Fruit fly (Drosophila melanogaster) whole organism, embryonic: ENCODE measurements around the gene CG31139.

Experiments
- BtbVII ChIP-seq: fragments of 200-800 bp; sonication (Bioruptor generic); optimal IDR thresholded peaks from 3 replicates; lab custom pipeline; 2017; ENCODE audit warnings: missing biosample characterization, mild to moderate bottlenecking, missing genetic modification characterization
- CG10366 ChIP-seq: fragments of 200-800 bp; sonication (Bioruptor generic); IDR thresholded peaks from 2 replicates; pipeline ENCODE4 v1.3.6; 2022; ENCODE audit warnings: missing biosample characterization, missing genetic modification characterization
- CG10543 ChIP-seq: fragments of 200-800 bp; sonication (Bioruptor generic); optimal IDR thresholded peaks from 3 replicates; lab custom pipeline; 2017; ENCODE audit warnings: missing biosample characterization, mild to moderate bottlenecking, missing genetic modification characterization, moderate library complexity
- CG11085 ChIP-seq: fragments of 200-800 bp; sonication (Bioruptor generic); IDR thresholded peaks from 2 replicates; pipeline ENCODE4 v1.3.6; 2022; ENCODE audit warnings: missing biosample characterization, missing genetic modification characterization
- CG11560 ChIP-seq: fragments of 200-800 bp; sonication (Bioruptor generic); IDR thresholded peaks from 3 replicates; pipeline ENCODE4 v1.3.6; 2022; ENCODE audit warnings: missing biosample characterization, missing genetic modification characterization
- CG11695 ChIP-seq: fragments of 200-800 bp; sonication (Bioruptor generic); IDR thresholded peaks from 3 replicates; pipeline ENCODE4 v1.3.6; 2022; ENCODE audit warnings: missing biosample characterization, missing genetic modification characterization
- CG11723 ChIP-seq: fragments of 200-800 bp; sonication (Bioruptor generic); optimal IDR thresholded peaks from 2 replicates; lab custom pipeline; 2017; ENCODE audit warnings: missing biosample characterization, mild to moderate bottlenecking, missing genetic modification characterization
- CG1233 ChIP-seq: fragments of 200-800 bp; sonication (Bioruptor generic); optimal IDR thresholded peaks from 4 replicates; lab custom pipeline; 2018; ENCODE audit warnings: missing biosample characterization, mild to moderate bottlenecking, missing genetic modification characterization
- CG13123 ChIP-seq: fragments of 200-800 bp; sonication (Bioruptor generic); optimal IDR thresholded peaks from 2 replicates; lab custom pipeline; 2016; ENCODE audit warnings: missing biosample characterization, missing genetic modification characterization
- CG15479 ChIP-seq: fragments of 200-800 bp; sonication (Bioruptor generic); optimal IDR thresholded peaks from 3 replicates; lab custom pipeline; 2019; ENCODE audit warnings: missing biosample characterization, mild to moderate bottlenecking, missing genetic modification characterization, moderate library complexity
- CG16813 ChIP-seq: fragments of 200-800 bp; sonication (Bioruptor generic); IDR thresholded peaks from 3 replicates; pipeline ENCODE4 v1.3.6; 2022; ENCODE audit warnings: missing biosample characterization, missing genetic modification characterization; ENCODE audit not compliant: partially characterized antibody
- CG18011 ChIP-seq: fragments of 200-800 bp; sonication (Bioruptor generic); optimal IDR thresholded peaks from 2 replicates; lab custom pipeline; 2017; ENCODE audit warnings: missing biosample characterization, missing genetic modification characterization, mild to moderate bottlenecking, moderate library complexity, missing genotype
- CG2116 ChIP-seq: fragments of 200-800 bp; sonication (Bioruptor generic); optimal IDR thresholded peaks from 3 replicates; lab custom pipeline; 2018; ENCODE audit warnings: missing biosample characterization, mild to moderate bottlenecking, missing genetic modification characterization
- CG4617 ChIP-seq: fragments of 200-800 bp; sonication (Bioruptor generic); optimal IDR thresholded peaks from 3 replicates; lab custom pipeline; 2016; ENCODE audit warnings: missing biosample characterization, missing genetic modification characterization, borderline replicate concordance
- CG4730 ChIP-seq: fragments of 200-800 bp; sonication (Bioruptor generic); IDR thresholded peaks from 2 replicates; pipeline ENCODE4 v1.3.6; 2022; ENCODE audit warnings: missing biosample characterization, missing genetic modification characterization
- CG8765 ChIP-seq: fragments of 200-800 bp; sonication (Bioruptor generic); IDR thresholded peaks from 2 replicates; pipeline ENCODE4 v1.3.6; 2022; ENCODE audit warnings: missing biosample characterization, missing genetic modification characterization
- Chrac-16 ChIP-seq: fragments of 200-800 bp; sonication (Bioruptor generic); optimal IDR thresholded peaks from 3 replicates; lab custom pipeline; 2016; ENCODE audit warnings: missing biosample characterization, missing genetic modification characterization
- Dad ChIP-seq: fragments of 200-800 bp; sonication (Bioruptor generic); optimal IDR thresholded peaks from 3 replicates; lab custom pipeline; 2016; ENCODE audit warnings: missing biosample characterization, missing genetic modification characterization
- Dip2 ChIP-seq: fragments of 200-800 bp; sonication (Bioruptor generic); IDR thresholded peaks from 2 replicates; pipeline ENCODE4 v1.3.6; 2022; ENCODE audit warnings: missing biosample characterization, missing genetic modification characterization
- Dll ChIP-seq: fragments of 200-800 bp; sonication (Bioruptor generic); IDR thresholded peaks from 4 replicates; pipeline ENCODE4 v1.3.6; 2022; ENCODE audit warnings: missing biosample characterization, missing genetic modification characterization; ENCODE audit not compliant: partially characterized antibody
- Dp ChIP-seq: fragments of 200-800 bp; sonication (Bioruptor generic); optimal IDR thresholded peaks from 2 replicates; lab custom pipeline; 2018; ENCODE audit warnings: missing biosample characterization, mild to moderate bottlenecking, missing genetic modification characterization, moderate library complexity
- Fer2 ChIP-seq: fragments of 200-800 bp; sonication (Bioruptor generic); optimal IDR thresholded peaks from 2 replicates; lab custom pipeline; 2018; ENCODE audit warnings: missing biosample characterization, mild to moderate bottlenecking, missing genetic modification characterization, moderate library complexity
- HLH4C ChIP-seq: fragments of 200-800 bp; sonication (Bioruptor generic); IDR thresholded peaks from 3 replicates; pipeline ENCODE4 v1.3.6; 2022; ENCODE audit warnings: missing biosample characterization, missing genetic modification characterization; ENCODE audit not compliant: partially characterized antibody
- HLH54F ChIP-seq: fragments of 200-800 bp; sonication (Bioruptor generic); optimal IDR thresholded peaks from 3 replicates; lab custom pipeline; 2016; ENCODE audit warnings: missing biosample characterization, missing genetic modification characterization
- MESR4 ChIP-seq: fragments of 200-800 bp; sonication (Bioruptor generic); optimal IDR thresholded peaks from 2 replicates; lab custom pipeline; 2018; ENCODE audit warnings: missing biosample characterization, mild to moderate bottlenecking, missing genetic modification characterization, moderate library complexity
- Mad ChIP-seq: fragments of 200-800 bp; sonication (Bioruptor generic); optimal IDR thresholded peaks from 2 replicates; lab custom pipeline; 2016; ENCODE audit warnings: missing biosample characterization, missing genetic modification characterization
- Ravus ChIP-seq: fragments of 200-800 bp; sonication (Bioruptor generic); IDR thresholded peaks from 2 replicates; pipeline ENCODE4 v1.3.6; 2022; ENCODE audit warnings: missing biosample characterization, missing genetic modification characterization
- Scr ChIP-seq: fragments of 200-800 bp; sonication (Bioruptor generic); IDR thresholded peaks from 2 replicates; pipeline ENCODE4 v1.3.6; 2022; ENCODE audit warnings: missing biosample characterization, missing genetic modification characterization; ENCODE audit not compliant: partially characterized antibody
- Side ChIP-seq: fragments of 200-800 bp; sonication (Bioruptor generic); optimal IDR thresholded peaks from 2 replicates; lab custom pipeline; 2016; ENCODE audit warnings: missing biosample characterization, missing genetic modification characterization
- Sox100B ChIP-seq: fragments of 200-800 bp; sonication (Bioruptor generic); optimal IDR thresholded peaks from 3 replicates; lab custom pipeline; 2018; ENCODE audit warnings: missing biosample characterization, mild to moderate bottlenecking, missing genetic modification characterization
- Sox102F ChIP-seq: fragments of 200-800 bp; sonication (Bioruptor generic); optimal IDR thresholded peaks from 2 replicates; lab custom pipeline; 2018; ENCODE audit warnings: missing biosample characterization, mild to moderate bottlenecking, missing genetic modification characterization, moderate library complexity
- TFAM ChIP-seq: fragments of 200-800 bp; sonication (Bioruptor generic); optimal IDR thresholded peaks from 2 replicates; lab custom pipeline; 2017; ENCODE audit warnings: missing biosample characterization, missing genetic modification characterization, inconsistent platforms
- Xbp1 ChIP-seq: fragments of 200-800 bp; sonication (Bioruptor generic); optimal IDR thresholded peaks from 3 replicates; lab custom pipeline; 2016; ENCODE audit warnings: missing biosample characterization, mild to moderate bottlenecking, missing genetic modification characterization
- abd-A ChIP-seq: fragments of 200-800 bp; sonication (Bioruptor generic); optimal IDR thresholded peaks from 3 replicates; lab custom pipeline; 2019; ENCODE audit warnings: missing biosample characterization, mild to moderate bottlenecking, missing genetic modification characterization, moderate library complexity
- amos ChIP-seq: fragments of 200-800 bp; sonication (Bioruptor generic); IDR thresholded peaks from 2 replicates; pipeline ENCODE4 v1.3.6; 2022; ENCODE audit warnings: missing biosample characterization, missing genetic modification characterization; ENCODE audit not compliant: partially characterized antibody
- cato ChIP-seq: fragments of 200-800 bp; sonication (Bioruptor generic); optimal IDR thresholded peaks from 2 replicates; lab custom pipeline; 2016; ENCODE audit warnings: missing biosample characterization, missing genetic modification characterization, borderline replicate concordance
- chm ChIP-seq: fragments of 200-800 bp; sonication (Bioruptor generic); IDR thresholded peaks from 2 replicates; pipeline ENCODE4 v1.3.6; 2022; ENCODE audit warnings: missing biosample characterization, missing genetic modification characterization
- crp ChIP-seq, 2 experiments: fragments of 200-800 bp; sonication (Bioruptor generic); optimal IDR thresholded peaks; 2 replicates in 1 of 2; 3 replicates in 1 of 2; lab custom pipeline; 2017; ENCODE audit warnings: missing biosample characterization in 2 of 2, missing genetic modification characterization in 2 of 2, mild to moderate bottlenecking in 1 of 2, moderate library complexity in 1 of 2
- emc ChIP-seq: fragments of 200-800 bp; sonication (Bioruptor generic); optimal IDR thresholded peaks from 2 replicates; lab custom pipeline; 2016; ENCODE audit warnings: missing biosample characterization, missing genetic modification characterization
- kay ChIP-seq: fragments of 200-800 bp; sonication (Bioruptor generic); optimal IDR thresholded peaks from 2 replicates; lab custom pipeline; 2016; ENCODE audit warnings: missing biosample characterization, missing genetic modification characterization
- ken ChIP-seq: fragments of 200-800 bp; sonication (Bioruptor generic); IDR thresholded peaks from 3 replicates; pipeline ENCODE4 v1.3.6; 2022; ENCODE audit warnings: missing biosample characterization, missing genetic modification characterization
- lilli ChIP-seq: fragments of 200-800 bp; sonication (Bioruptor generic); optimal IDR thresholded peaks from 3 replicates; lab custom pipeline; 2016; ENCODE audit warnings: missing biosample characterization, missing genetic modification characterization
- p53 ChIP-seq: fragments of 200-800 bp; sonication (Bioruptor generic); optimal IDR thresholded peaks from 2 replicates; lab custom pipeline; 2016; ENCODE audit warnings: missing biosample characterization, missing genetic modification characterization
- psq ChIP-seq: fragments of 200-800 bp; sonication (Bioruptor generic); optimal IDR thresholded peaks from 2 replicates; lab custom pipeline; 2017; ENCODE audit warnings: missing biosample characterization, missing genetic modification characterization
- sd ChIP-seq: fragments of 200-800 bp; sonication (Bioruptor generic); optimal IDR thresholded peaks from 3 replicates; lab custom pipeline; 2018; ENCODE audit warnings: missing biosample characterization, mild to moderate bottlenecking, missing genetic modification characterization, moderate library complexity
- tap ChIP-seq: fragments of 200-800 bp; optimal IDR thresholded peaks from 3 replicates; lab custom pipeline; 2019; ENCODE audit warnings: missing biosample characterization, mild to moderate bottlenecking, missing genetic modification characterization, moderate library complexity
- toy ChIP-seq: fragments of 200-800 bp; sonication (Bioruptor generic); IDR thresholded peaks from 2 replicates; pipeline ENCODE4 v1.3.6; 2022; ENCODE audit warnings: missing biosample characterization, missing genetic modification characterization
- wek ChIP-seq: fragments of 200-800 bp; sonication (Bioruptor generic); optimal IDR thresholded peaks from 3 replicates; lab custom pipeline; 2018; ENCODE audit warnings: missing biosample characterization, mild to moderate bottlenecking, missing genetic modification characterization, moderate library complexity
- zen ChIP-seq: fragments of 200-800 bp; sonication (Bioruptor generic); optimal IDR thresholded peaks from 3 replicates; lab custom pipeline; 2018; ENCODE audit warnings: missing biosample characterization, mild to moderate bottlenecking, missing genetic modification characterization, moderate library complexity

CG31139 gene

dm6 chr3R:22747423-22748090, 1.3 kb downstream of the CG31139 start, which contains the start of gene CG17141 (continued):
- TF ChIP-seq toy (GFP tag; lab: Robert Waterston, UW) (no peak), Xbp1 (GFP tag; lab: Kevin White, UChicago) (no peak), TFAM (GFP tag; lab: Kevin White, UChicago) (no peak), Sox102F (GFP tag; lab: Kevin White, UChicago) (no peak), MESR4 (GFP tag; lab: Kevin White, UChicago) (peak; percentile 77), CG10366 (no peak), Dll (GFP tag; lab: Robert Waterston, UW) (0 out of 4 replicates have a peak, but pooled peaks have one; percentile 27), cato (GFP tag; lab: Kevin White, UChicago) (no peak), ken (GFP tag; lab: Robert Waterston, UW) (no peak), emc (GFP tag; lab: Kevin White, UChicago) (no peak), Chrac-16 (GFP tag; lab: Kevin White, UChicago) (no peak), CG16813 (GFP tag; lab: Robert Waterston, UW) (peak; percentile 35; the same call in 1 of the 3 replicates), CG18011 (GFP tag; lab: Kevin White, UChicago) (no peak), Ravus (GFP tag; lab: Robert Waterston, UW) (no peak), BtbVII (GFP tag; lab: Kevin White, UChicago) (no peak), sd (tag; lab: Kevin White, UChicago) (no peak), Side (no peak), p53 (GFP tag; lab: Kevin White, UChicago) (no peak), CG8765 (no peak), HLH54F (GFP tag; lab: Kevin White, UChicago) (no peak), crp (GFP tag; optimal IDR thresholded peaks at IDR 0.05; lab: Kevin White, UChicago) (peak; percentile 71 to 96), Dip2 (GFP tag; lab: Robert Waterston, UW) (no peak), psq (GFP tag; lab: Kevin White, UChicago) (no peak), zen (tag; lab: Kevin White, UChicago) (no peak), wek (GFP tag; lab: Kevin White, UChicago) (no peak), CG15479 (GFP tag; lab: Kevin White, UChicago) (no peak), CG10543 (GFP tag; lab: Kevin White, UChicago) (no peak), abd-A (tag; lab: Kevin White, UChicago) (no peak), amos (GFP tag; lab: Robert Waterston, UW) (peak; percentile 40; the same call in 1 of the 2 replicates), CG11695 (GFP tag; lab: Robert Waterston, UW) (0 out of 3 replicates have a peak, but pooled peaks have one; percentile 13), CG13123 (no peak), chm (peak; percentile 30; the same call in 1 of the 2 replicates), Scr (GFP tag; lab: Robert Waterston, UW) (peak; percentile 31; the same call in 1 of the 2 replicates), CG2116 (peak; percentile 32), CG11723 (GFP tag; lab: Kevin White, UChicago) (no peak), CG4617 (GFP tag; lab: Kevin White, UChicago) (peak; percentile 28), Mad (no peak), CG4730 (GFP tag; lab: Robert Waterston, UW) (no peak), CG1233 (GFP tag; lab: Kevin White, UChicago) (no peak), tap (tag; lab: Kevin White, UChicago) (no peak), lilli (GFP tag; lab: Kevin White, UChicago) (no peak), CG11085 (GFP tag; lab: Robert Waterston, UW) (no peak), CG11560 (tag; lab: Robert Waterston, UW) (no peak), Dad (GFP tag; lab: Kevin White, UChicago) (no peak), kay (GFP tag; lab: Kevin White, UChicago) (no peak), Sox100B (GFP tag; lab: Kevin White, UChicago) (no peak), Fer2 (no peak), Dp (GFP tag; lab: Kevin White, UChicago) (peak; percentile 97), HLH4C (GFP tag; lab: Robert Waterston, UW) (peak; percentile 22; the same call in 1 of the 3 replicates)
